Fruit fly (Drosophila melanogaster): Measurements from ENCODE around the gene Zip99C.

dm6 chr3R:29839707-29840311 lies 28.9 kb downstream of the Zip99C start:
- TF ChIP-seq Kr (GFP tag; optimal IDR thresholded peaks at IDR 0.05) (no peak), HHEX (GFP tag; optimal IDR thresholded peaks at IDR 0.05) (no peak), h (optimal IDR thresholded peaks at IDR 0.05) (no peak), CG16779 (GFP tag; IDR thresholded peaks at IDR 0.05) (no peak), ewg (GFP tag; optimal IDR thresholded peaks at IDR 0.05) (no peak)

Data from whole organism, embryonic.